Fruit fly (Drosophila melanogaster) whole organism, pupa: ENCODE measurements around the gene CheA7a.

ENCODE experiments used
- CG10348 ChIP-seq: fragments of 200-800 bp; sonication (Bioruptor generic); IDR thresholded peaks from 2 replicates; pipeline ENCODE4 v1.3.6; 2022; ENCODE audit warnings: missing biosample characterization, missing genetic modification characterization
- CG14655 ChIP-seq: fragments of 200-800 bp; sonication (Bioruptor generic); optimal IDR thresholded peaks from 3 replicates; lab custom pipeline; 2017; ENCODE audit warnings: mild to moderate bottlenecking, missing biosample characterization, missing genetic modification reagents, missing genetic modification characterization
- CG17806 ChIP-seq: fragments of 200-800 bp; sonication (Bioruptor generic); optimal IDR thresholded peaks from 2 replicates; lab custom pipeline; 2018; ENCODE audit warnings: missing biosample characterization, mild to moderate bottlenecking, missing genetic modification characterization, moderate library complexity
- CG34367 ChIP-seq: fragments of 200-800 bp; sonication (Bioruptor generic); optimal IDR thresholded peaks from 2 replicates; lab custom pipeline; 2018; ENCODE audit warnings: missing biosample characterization, mild to moderate bottlenecking, missing genetic modification characterization
- CG8159 ChIP-seq: fragments of 200-800 bp; sonication (Bioruptor generic); optimal IDR thresholded peaks from 3 replicates; lab custom pipeline; 2018; ENCODE audit warnings: missing biosample characterization, mild to moderate bottlenecking, missing genetic modification characterization, moderate library complexity
- D1 ChIP-seq: fragments of 200-800 bp; sonication (Bioruptor generic); optimal IDR thresholded peaks from 2 replicates; lab custom pipeline; 2018; ENCODE audit warnings: missing biosample characterization, mild to moderate bottlenecking, missing genetic modification characterization, moderate library complexity
- EcR ChIP-seq: fragments of 200-800 bp; sonication (Bioruptor generic); optimal IDR thresholded peaks from 3 replicates; lab custom pipeline; 2019; ENCODE audit warnings: missing biosample characterization, missing genetic modification characterization, mild to moderate bottlenecking, moderate library complexity, missing genetic modification reagents
- Ets98B ChIP-seq: fragments of 200-800 bp; sonication (Bioruptor generic); IDR thresholded peaks from 2 replicates; pipeline ENCODE4 v1.3.6; 2022; ENCODE audit warnings: missing biosample characterization, missing genetic modification characterization
- Pif1A ChIP-seq: fragments of 200-800 bp; sonication (Bioruptor generic); optimal IDR thresholded peaks from 3 replicates; lab custom pipeline; 2016; ENCODE audit warnings: missing biosample characterization, missing genetic modification characterization
- Snoo ChIP-seq: fragments of 200-800 bp; sonication (Bioruptor generic); optimal IDR thresholded peaks from 3 replicates; lab custom pipeline; 2017; ENCODE audit warnings: missing biosample characterization, mild to moderate bottlenecking, missing genetic modification characterization, inconsistent platforms
- fd96Ca ChIP-seq: fragments of 200-800 bp; sonication (Bioruptor generic); IDR thresholded peaks from 3 replicates; pipeline ENCODE4 v1.3.6; 2022; ENCODE audit warnings: missing biosample characterization, missing genetic modification characterization
- rn ChIP-seq: fragments of 200-800 bp; sonication (Bioruptor generic); IDR thresholded peaks from 2 replicates; pipeline ENCODE4 v1.3.6; 2022; ENCODE audit warnings: missing biosample characterization, missing genetic modification characterization

DNA sequence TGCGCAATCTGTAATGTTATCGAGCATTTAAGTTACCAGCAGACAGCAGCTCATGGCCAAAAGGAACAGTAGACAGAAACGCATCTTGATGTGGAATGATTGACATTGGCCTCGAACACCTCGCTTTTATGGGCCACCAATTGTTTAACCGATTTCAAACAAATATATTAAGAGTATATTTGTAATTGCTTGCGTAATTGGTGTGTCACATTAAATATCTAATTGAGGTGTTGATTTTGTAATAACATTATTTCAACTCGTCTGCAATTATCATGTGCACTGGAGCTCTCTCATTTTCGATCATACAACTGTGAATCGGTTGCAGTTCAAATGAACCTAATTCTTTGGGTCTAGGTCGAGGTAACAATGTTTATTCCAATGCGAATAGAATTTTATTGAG lies 47.7 kb downstream of the CheA7a start, which contains the start of gene CG32726:
- TF ChIP-seq CG17806 (tag; lab: Kevin White, UChicago) (no peak), Ets98B (GFP tag; lab: Robert Waterston, UW) (no peak), Pif1A (no peak), CG34367 (no peak), EcR (GFP tag; lab: Kevin White, UChicago) (no peak), CG8159 (tag; lab: Kevin White, UChicago) (no peak), CG14655 (GFP tag; lab: Kevin White, UChicago) (no peak), Snoo (tag; lab: Kevin White, UChicago) (no peak), rn (GFP tag; lab: Robert Waterston, UW) (no peak), D1 (tag; lab: Kevin White, UChicago) (no peak), CG10348 (no peak), fd96Ca (no peak)
